Worm (Caenorhabditis elegans): ENCODE data around the gene dpm-1.

dpm-1 gene

ce11 chrIV:467291-467690, 21.8 kb downstream of the dpm-1 start:
- no peak for TF ChIP-seq lin-39 (tag; optimal IDR thresholded peaks at IDR 0.05)
- TF ChIP-seq dmd-4 (tag; optimal IDR thresholded peaks at IDR 0.05), result no peak
- no peak for TF ChIP-seq lin-13 (GFP tag; optimal IDR thresholded peaks at IDR 0.05)
- no peak for TF ChIP-seq mdl-1 (tag; optimal IDR thresholded peaks at IDR 0.05)
- TF ChIP-seq skn-1 (tag; optimal IDR thresholded peaks at IDR 0.05), result no peak
- no peak for TF ChIP-seq nhr-6 (tag; optimal IDR thresholded peaks at IDR 0.05)
- TF ChIP-seq ztf-1 (GFP tag; conservative IDR thresholded peaks at IDR 0.05), result no peak
- no peak for TF ChIP-seq C34F6.9 (tag; optimal IDR thresholded peaks at IDR 0.05)
- TF ChIP-seq unc-62 (GFP tag; optimal IDR thresholded peaks at IDR 0.05), result no peak
- TF ChIP-seq ztf-11 (tag; optimal IDR thresholded peaks at IDR 0.05), result no peak
- TF ChIP-seq snpc-4 (tag; optimal IDR thresholded peaks at IDR 0.05), result no peak
- no peak for TF ChIP-seq nhr-10 (tag; optimal IDR thresholded peaks at IDR 0.05)

- no peak for TF ChIP-seq nhr-237 (tag; optimal IDR thresholded peaks at IDR 0.05)
- TF ChIP-seq peb-1 (tag; optimal IDR thresholded peaks at IDR 0.05), result no peak
- TF ChIP-seq ZK546.5 (tag; optimal IDR thresholded peaks at IDR 0.05), result no peak
- TF ChIP-seq F13H6.1 (tag; optimal IDR thresholded peaks at IDR 0.05), result no peak
- TF ChIP-seq nhr-77 (tag; optimal IDR thresholded peaks at IDR 0.05), result no peak
- no peak for TF ChIP-seq fos-1 (tag; optimal IDR thresholded peaks at IDR 0.05)
- TF ChIP-seq ceh-82 (tag; optimal IDR thresholded peaks at IDR 0.05), result no peak
- TF ChIP-seq lin-13 (GFP tag; optimal IDR thresholded peaks at IDR 0.05), result no peak
- no peak for TF ChIP-seq Y55F3AM.14 (GFP tag; optimal IDR thresholded peaks at IDR 0.05)
- no peak for TF ChIP-seq ztf-11 (tag; optimal IDR thresholded peaks at IDR 0.05)
- TF ChIP-seq crh-2 (tag; optimal IDR thresholded peaks at IDR 0.05), result no peak
- no peak for TF ChIP-seq alr-1 (tag; optimal IDR thresholded peaks at IDR 0.05)
- TF ChIP-seq ceh-16 (tag; optimal IDR thresholded peaks at IDR 0.05), result no peak
- TF ChIP-seq elt-3 (tag; optimal IDR thresholded peaks at IDR 0.05), result no peak
- TF ChIP-seq unc-39 (tag; optimal IDR thresholded peaks at IDR 0.05), result no peak
Observed at ce11 chrIV:468307-468706, 22.8 kb downstream of the dpm-1 start.

ce11 chrIV:481067-481466, 35.6 kb downstream of the dpm-1 start, which contains the start of gene npr-37:
TSS of gene npr-37 (minus strand) at chrIV:481167.
- TF ChIP-seq ama-1 (optimal IDR thresholded peaks at IDR 0.05), result no peak
- TF ChIP-seq nhr-129 (tag; optimal IDR thresholded peaks at IDR 0.05), result no peak
- no peak for TF ChIP-seq ceh-82 (tag; optimal IDR thresholded peaks at IDR 0.05)
- no peak for TF ChIP-seq fos-1 (tag; optimal IDR thresholded peaks at IDR 0.05)
- TF ChIP-seq sma-3 (GFP tag; optimal IDR thresholded peaks at IDR 0.05), result no peak
- no peak for TF ChIP-seq nhr-23 (tag; optimal IDR thresholded peaks at IDR 0.05)
- no peak for TF ChIP-seq ceh-16 (tag; optimal IDR thresholded peaks at IDR 0.05)
- no peak for TF ChIP-seq sem-4 (tag; optimal IDR thresholded peaks at IDR 0.05)
- TF ChIP-seq gmeb-1 (tag; optimal IDR thresholded peaks at IDR 0.05), result no peak
- no peak for TF ChIP-seq mbf-1 (tag; optimal IDR thresholded peaks at IDR 0.05)
- TF ChIP-seq peb-1 (tag; optimal IDR thresholded peaks at IDR 0.05), result no peak
- TF ChIP-seq ztf-1 (GFP tag; conservative IDR thresholded peaks at IDR 0.05), result no peak
- TF ChIP-seq snpc-4 (tag; optimal IDR thresholded peaks at IDR 0.05), result no peak
- no peak for TF ChIP-seq sma-9 (GFP tag; optimal IDR thresholded peaks at IDR 0.05)
- TF ChIP-seq sma-9 (tag; optimal IDR thresholded peaks at IDR 0.05), result no peak
- no peak for TF ChIP-seq nhr-237 (tag; optimal IDR thresholded peaks at IDR 0.05)
- TF ChIP-seq nhr-6 (tag; optimal IDR thresholded peaks at IDR 0.05), result no peak
- no peak for TF ChIP-seq zag-1 (tag; optimal IDR thresholded peaks at IDR 0.05)
- TF ChIP-seq lsy-2 (tag; optimal IDR thresholded peaks at IDR 0.05), result no peak

- no peak for TF ChIP-seq ceh-82 (tag; optimal IDR thresholded peaks at IDR 0.05)
- TF ChIP-seq lin-13 (GFP tag; optimal IDR thresholded peaks at IDR 0.05), result no peak
- TF ChIP-seq nhr-77 (tag; optimal IDR thresholded peaks at IDR 0.05), result no peak
- TF ChIP-seq nhr-25 (tag; optimal IDR thresholded peaks at IDR 0.05), result no peak
- no peak for TF ChIP-seq lin-11 (tag; optimal IDR thresholded peaks at IDR 0.05)
Observed at ce11 chrIV:484004-484403, 38.5 kb downstream of the dpm-1 start.

- no peak for TF ChIP-seq skn-1 (tag; optimal IDR thresholded peaks at IDR 0.05)
- TF ChIP-seq ceh-82 (tag; optimal IDR thresholded peaks at IDR 0.05), result no peak
- no peak for TF ChIP-seq egl-27 (tag; optimal IDR thresholded peaks at IDR 0.05)
- no peak for TF ChIP-seq Y55F3AM.14 (GFP tag; optimal IDR thresholded peaks at IDR 0.05)
- TF ChIP-seq elt-3 (tag; optimal IDR thresholded peaks at IDR 0.05), result no peak
- no peak for TF ChIP-seq unc-39 (tag; optimal IDR thresholded peaks at IDR 0.05)
- no peak for TF ChIP-seq fos-1 (tag; optimal IDR thresholded peaks at IDR 0.05)
- no peak for TF ChIP-seq mdl-1 (tag; optimal IDR thresholded peaks at IDR 0.05)
- TF ChIP-seq aly-2 (tag; optimal IDR thresholded peaks at IDR 0.05), result no peak
- TF ChIP-seq blmp-1 (tag; optimal IDR thresholded peaks at IDR 0.05; ENCODE audit: insufficient read depth), result no peak
- TF ChIP-seq F13H6.1 (tag; optimal IDR thresholded peaks at IDR 0.05), result no peak
- no peak for TF ChIP-seq unc-55 (GFP tag; optimal IDR thresholded peaks at IDR 0.05)
- TF ChIP-seq nhr-11 (tag; optimal IDR thresholded peaks at IDR 0.05), result no peak
- TF ChIP-seq ztf-11 (tag; optimal IDR thresholded peaks at IDR 0.05), result no peak
- TF ChIP-seq nhr-77 (tag; optimal IDR thresholded peaks at IDR 0.05), result no peak
- TF ChIP-seq lin-39 (tag; optimal IDR thresholded peaks at IDR 0.05), result no peak
Observed at ce11 chrIV:484768-485167, 39.3 kb downstream of the dpm-1 start.
